Worm (Caenorhabditis elegans) whole organism, L4 larva: Measurements from ENCODE around the gene sdz-8.
A peak's percentile ranks its signal among the peaks of the same experiment; 100 is the strongest.

Experiments
- D1046.2 ChIP-seq: fragments of 200-800 bp; sonication (Bioruptor generic); IDR thresholded peaks from 2 replicates; pipeline ENCODE4 v1.3.6; 2022; ENCODE audit warnings: missing genetic modification characterization, missing compliant biosample characterization
- F10B5.3 ChIP-seq: sonication (generic microtip); optimal IDR thresholded peaks from 2 replicates; lab custom pipeline; 2016; ENCODE audit warnings: mild to moderate bottlenecking, missing genetic modification characterization, missing compliant biosample characterization
- F26F4.8 ChIP-seq: fragments of 200-800 bp; sonication (Bioruptor generic); conservative IDR thresholded peaks from 2 replicates; pipeline ENCODE4 v1.3.6; 2022; ENCODE audit warnings: missing genetic modification characterization, missing compliant biosample characterization
- F44E2.7 ChIP-seq: fragments of 200-800 bp; sonication (Bioruptor generic); IDR thresholded peaks from 2 replicates; pipeline ENCODE4 v2.1.2; 2022; ENCODE audit warnings: missing genetic modification characterization, missing compliant biosample characterization
- R02D3.7 ChIP-seq: fragments of 150-350 bp; sonication (generic microtip); optimal IDR thresholded peaks from 3 replicates; lab custom pipeline; 2014; ENCODE audit warnings: missing biosample characterization, missing genetic modification characterization
- T26A8.4 ChIP-seq: fragments of 200-800 bp; sonication (Bioruptor generic); IDR thresholded peaks from 2 replicates; pipeline ENCODE4 v1.3.6; 2022; ENCODE audit warnings: missing genetic modification characterization, missing compliant biosample characterization
- Y48G9A.11 ChIP-seq: fragments of 200-800 bp; sonication (Bioruptor generic); IDR thresholded peaks from 2 replicates; pipeline ENCODE4 v1.3.6; 2022; ENCODE audit warnings: missing genetic modification reagents, missing genetic modification characterization, missing compliant biosample characterization
- ceh-20 ChIP-seq: fragments of 200-800 bp; sonication (Bioruptor generic); IDR thresholded peaks from 2 replicates; pipeline ENCODE4 v1.3.6; 2022; ENCODE audit warnings: missing genetic modification reagents, missing genetic modification characterization, missing compliant biosample characterization
- ceh-32 ChIP-seq: sonication (generic microtip); optimal IDR thresholded peaks from 2 replicates; lab custom pipeline; 2016; ENCODE audit warnings: mild to moderate bottlenecking, missing genetic modification characterization, missing compliant biosample characterization; ENCODE audit not compliant: poor library complexity
- ceh-44 ChIP-seq: fragments of 200-800 bp; sonication (Bioruptor generic); IDR thresholded peaks from 2 replicates; pipeline ENCODE4 v1.3.6; 2022; ENCODE audit warnings: missing genetic modification reagents, missing genetic modification characterization, missing compliant biosample characterization
- ceh-82 ChIP-seq: sonication (generic microtip); optimal IDR thresholded peaks from 2 replicates; lab custom pipeline; 2017; ENCODE audit warnings: missing biosample characterization, missing genetic modification characterization
- daf-16 ChIP-seq, 3 experiments: sonication (generic microtip); optimal IDR thresholded peaks; 2 replicates each; lab custom pipeline; 2016 to 2017; ENCODE audit warnings: missing genetic modification characterization in 3 of 3, missing genetic modification reagents in 3 of 3, mild to moderate bottlenecking in 2 of 3, missing compliant biosample characterization in 2 of 3, missing biosample characterization in 1 of 3, moderate library complexity in 1 of 3
- daf-19 ChIP-seq: fragments of 200-800 bp; sonication (Bioruptor generic); conservative IDR thresholded peaks from 2 replicates; pipeline ENCODE4 v1.3.6; 2022; ENCODE audit warnings: missing genetic modification characterization, missing compliant biosample characterization
- daf-8 ChIP-seq: fragments of 200-800 bp; sonication (Bioruptor generic); IDR thresholded peaks from 2 replicates; pipeline ENCODE4 v1.3.6; 2022; ENCODE audit warnings: missing genetic modification characterization, missing compliant biosample characterization
- dmd-8 ChIP-seq: fragments of 200-800 bp; sonication (Bioruptor generic); IDR thresholded peaks from 2 replicates; pipeline ENCODE4 v1.3.6; 2022; ENCODE audit warnings: missing genetic modification characterization, missing compliant biosample characterization
- dpl-1 ChIP-seq: fragments of 150-350 bp; optimal IDR thresholded peaks from 2 replicates; lab custom pipeline; 2014; ENCODE audit warnings: missing biosample characterization, missing genetic modification reagents, missing genetic modification characterization
- duxl-1 ChIP-seq: sonication (generic microtip); optimal IDR thresholded peaks from 2 replicates; lab custom pipeline; 2016; ENCODE audit warnings: mild to moderate bottlenecking, missing genetic modification characterization, moderate library complexity, missing compliant biosample characterization; ENCODE audit not compliant: poor library complexity
- fos-1 ChIP-seq: fragments of 150-350 bp; optimal IDR thresholded peaks from 2 replicates; lab custom pipeline; 2014; ENCODE audit warnings: missing biosample characterization, missing genetic modification characterization
- gei-8 ChIP-seq: fragments of 200-800 bp; sonication (Bioruptor generic); optimal IDR thresholded peaks from 2 replicates; lab custom pipeline; 2018; ENCODE audit warnings: mild to moderate bottlenecking, missing genetic modification characterization, missing compliant biosample characterization
- hlh-11 ChIP-seq: fragments of 200-800 bp; sonication (Bioruptor generic); optimal IDR thresholded peaks from 2 replicates; lab custom pipeline; 2018; ENCODE audit warnings: mild to moderate bottlenecking, missing genetic modification characterization, missing compliant biosample characterization
- hlh-30 ChIP-seq: sonication (generic microtip); optimal IDR thresholded peaks from 2 replicates; lab custom pipeline; 2017; ENCODE audit warnings: antibody characterized with exemption, mild to moderate bottlenecking, missing genetic modification characterization, missing compliant biosample characterization; ENCODE audit not compliant: insufficient read depth
- jun-1 ChIP-seq: fragments of 150-350 bp; optimal IDR thresholded peaks from 2 replicates; lab custom pipeline; 2014; ENCODE audit warnings: missing biosample characterization, missing genetic modification reagents, missing genetic modification characterization
- lim-7 ChIP-seq: fragments of 200-800 bp; sonication (Bioruptor generic); IDR thresholded peaks from 2 replicates; pipeline ENCODE4 v1.3.6; 2022; ENCODE audit warnings: missing genetic modification characterization, missing compliant biosample characterization
- lin-1 ChIP-seq: fragments of 200-800 bp; sonication (Bioruptor generic); IDR thresholded peaks from 2 replicates; pipeline ENCODE4 v1.3.6; 2022; ENCODE audit warnings: missing genetic modification reagents, missing genetic modification characterization, missing compliant biosample characterization
- lin-15B ChIP-seq: fragments of 150-350 bp; sonication (generic microtip); optimal IDR thresholded peaks from 3 replicates; lab custom pipeline; 2014; ENCODE audit warnings: missing biosample characterization, missing genetic modification characterization
- madf-9 ChIP-seq: fragments of 200-800 bp; sonication (Bioruptor generic); conservative IDR thresholded peaks from 2 replicates; pipeline ENCODE4 v1.3.6; 2022; ENCODE audit warnings: missing genetic modification reagents, missing genetic modification characterization, missing compliant biosample characterization
- mep-1 ChIP-seq: fragments of 150-350 bp; sonication (generic microtip); optimal IDR thresholded peaks from 3 replicates; lab custom pipeline; 2014; ENCODE audit warnings: missing biosample characterization, missing genetic modification characterization
- nhr-10 ChIP-seq: fragments of 150-350 bp; optimal IDR thresholded peaks from 2 replicates; lab custom pipeline; 2014; ENCODE audit warnings: missing biosample characterization, missing genetic modification characterization
- nhr-102 ChIP-seq: sonication (generic microtip); optimal IDR thresholded peaks from 2 replicates; lab custom pipeline; 2016; ENCODE audit warnings: mild to moderate bottlenecking, missing genetic modification characterization, moderate library complexity, missing compliant biosample characterization
- nhr-28 ChIP-seq: fragments of 150-350 bp; optimal IDR thresholded peaks from 2 replicates; lab custom pipeline; 2014; ENCODE audit warnings: missing biosample characterization, missing genetic modification characterization
- nhr-6 ChIP-seq: fragments of 150-350 bp; optimal IDR thresholded peaks from 2 replicates; lab custom pipeline; 2014; ENCODE audit warnings: missing biosample characterization, missing genetic modification characterization
- pqm-1 ChIP-seq: sonication (generic microtip); optimal IDR thresholded peaks from 2 replicates; lab custom pipeline; 2017; ENCODE audit warnings: missing biosample characterization, missing genetic modification characterization
- rbr-2 ChIP-seq: sonication (generic microtip); optimal IDR thresholded peaks from 2 replicates; lab custom pipeline; 2016; ENCODE audit warnings: missing genotype, missing genetic modification characterization, missing compliant biosample characterization
- sdz-12 ChIP-seq: fragments of 200-800 bp; sonication (Bioruptor generic); optimal IDR thresholded peaks from 2 replicates; lab custom pipeline; 2018; ENCODE audit warnings: mild to moderate bottlenecking, missing genetic modification characterization, missing compliant biosample characterization
- spr-1 ChIP-seq: sonication (generic microtip); optimal IDR thresholded peaks from 2 replicates; lab custom pipeline; 2016; ENCODE audit warnings: mild to moderate bottlenecking, missing genetic modification characterization, missing compliant biosample characterization
- spr-3 ChIP-seq: fragments of 200-800 bp; sonication (Bioruptor generic); optimal IDR thresholded peaks from 2 replicates; lab custom pipeline; 2018; ENCODE audit warnings: mild to moderate bottlenecking, missing genetic modification characterization, missing compliant biosample characterization
- tag-97 ChIP-seq: fragments of 200-800 bp; sonication (Bioruptor generic); IDR thresholded peaks from 2 replicates; pipeline ENCODE4 v1.3.6; 2022; ENCODE audit warnings: missing genetic modification characterization, missing compliant biosample characterization
- tra-1 ChIP-seq: fragments of 200-800 bp; sonication (Bioruptor generic); IDR thresholded peaks from 2 replicates; pipeline ENCODE4 v1.3.6; 2022; ENCODE audit warnings: missing genetic modification reagents, missing genetic modification characterization, missing compliant biosample characterization
- unc-130 ChIP-seq: sonication (generic microtip); optimal IDR thresholded peaks from 2 replicates; lab custom pipeline; 2016; ENCODE audit warnings: missing genetic modification reagents, missing genetic modification characterization, missing compliant biosample characterization
- zfp-2 ChIP-seq: sonication (generic microtip); optimal IDR thresholded peaks from 2 replicates; lab custom pipeline; 2016; ENCODE audit warnings: mild to moderate bottlenecking, missing genetic modification characterization, missing compliant biosample characterization
- zip-11 ChIP-seq: fragments of 200-800 bp; sonication (Bioruptor generic); IDR thresholded peaks from 2 replicates; pipeline ENCODE4 v1.3.6; 2022; ENCODE audit warnings: missing genetic modification characterization, missing compliant biosample characterization
- ztf-11 ChIP-seq: fragments of 150-350 bp; optimal IDR thresholded peaks from 2 replicates; lab custom pipeline; 2014; ENCODE audit warnings: missing biosample characterization, missing genetic modification characterization

The sdz-8 gene

DNA sequence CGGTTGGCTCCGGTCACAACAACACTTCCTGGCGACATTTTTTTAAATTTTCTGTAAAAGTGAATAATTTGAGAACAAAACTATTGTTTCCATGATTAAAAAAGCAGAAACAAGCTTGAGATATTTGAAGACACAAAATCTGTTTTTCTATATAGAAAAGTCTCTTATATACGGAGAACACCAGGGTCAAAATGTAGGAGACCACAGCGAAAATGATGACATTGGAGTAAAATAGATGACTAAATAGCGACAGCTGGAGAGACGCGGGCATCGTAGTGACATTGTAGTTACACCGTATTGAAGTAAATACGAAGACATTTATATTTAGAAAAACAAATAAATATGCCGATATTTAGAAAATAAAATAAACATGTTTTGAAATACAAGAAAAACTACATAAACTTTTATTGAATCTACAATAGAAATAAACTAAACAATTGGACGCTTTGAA, at the start of gene sdz-8:
sdz-8 (minus strand) TSS at position 51 of the 451 bp plus-strand sequence.
- no peak for TF ChIP-seq hlh-30
- peak; percentile 76 for TF ChIP-seq nhr-28 (tag; lab: Kevin White, UChicago)
- TF ChIP-seq daf-16 (GFP tag; optimal IDR thresholded peaks at IDR 0.05; lab: Kevin White, UChicago) = no peak
- peak; percentile 44 for TF ChIP-seq daf-16 (tag; optimal IDR thresholded peaks at IDR 0.05; lab: Kevin White, UChicago)
- no peak for TF ChIP-seq lin-1 (GFP tag; lab: Robert Waterston, UW)

ce11 chrV:11564573-11564972, 48.6 kb upstream of the sdz-8 start, which contains the start of gene srx-87:
TSS of gene srx-87 (plus strand) at chrV:11564873.
- TF ChIP-seq pqm-1 (no peak), mep-1 (tag; lab: Kevin White, UChicago) (no peak), duxl-1 (tag; lab: Kevin White, UChicago) (no peak), daf-19 (GFP tag; lab: Robert Waterston, UW) (no peak), tag-97 (GFP tag; lab: Robert Waterston, UW) (no peak), dpl-1 (GFP tag; lab: Kevin White, UChicago) (no peak), jun-1 (tag; lab: Kevin White, UChicago) (no peak), daf-8 (GFP tag; lab: Robert Waterston, UW) (no peak), fos-1 (no peak), T26A8.4 (GFP tag; lab: Robert Waterston, UW) (no peak), nhr-6 (tag; lab: Kevin White, UChicago) (no peak)

ce11 chrV:11562643-11563042, 46.7 kb upstream of the sdz-8 start, which contains the start of gene srx-86:
TSS of gene srx-86 (plus strand) at chrV:11562943.
- TF ChIP-seq ceh-20 (GFP tag; lab: Robert Waterston, UW) = no peak
- no peak for TF ChIP-seq lim-7 (GFP tag; lab: Robert Waterston, UW)
- TF ChIP-seq zip-11 = no peak
- no peak for TF ChIP-seq rbr-2 (tag; lab: Kevin White, UChicago)
- TF ChIP-seq tra-1 (GFP tag; lab: Robert Waterston, UW) = no peak
- no peak for TF ChIP-seq ceh-82 (tag; lab: Kevin White, UChicago)
- TF ChIP-seq lin-1 (GFP tag; lab: Robert Waterston, UW) = no peak
- no peak for TF ChIP-seq madf-9 (GFP tag; lab: Robert Waterston, UW)
- no peak for TF ChIP-seq F44E2.7 (GFP tag; lab: Robert Waterston, UW)
- TF ChIP-seq D1046.2 = no peak
- TF ChIP-seq zfp-2 (tag; lab: Kevin White, UChicago) = no peak
- no peak for TF ChIP-seq ceh-44 (GFP tag; lab: Robert Waterston, UW)
- TF ChIP-seq unc-130 = no peak
- TF ChIP-seq lin-15B = no peak
- no peak for TF ChIP-seq ztf-11 (tag; lab: Kevin White, UChicago)
- TF ChIP-seq nhr-102 (tag; lab: Kevin White, UChicago) = no peak
- TF ChIP-seq tag-97 (GFP tag; lab: Robert Waterston, UW) = no peak

ce11 chrV:11554260-11554659, 38.3 kb upstream of the sdz-8 start, which contains the start of gene duo-1:
TSS of gene duo-1 (plus strand) at chrV:11554630.
- peak; percentile 46 for TF ChIP-seq unc-130
- no peak for TF ChIP-seq nhr-28 (tag; lab: Kevin White, UChicago)

DNA sequence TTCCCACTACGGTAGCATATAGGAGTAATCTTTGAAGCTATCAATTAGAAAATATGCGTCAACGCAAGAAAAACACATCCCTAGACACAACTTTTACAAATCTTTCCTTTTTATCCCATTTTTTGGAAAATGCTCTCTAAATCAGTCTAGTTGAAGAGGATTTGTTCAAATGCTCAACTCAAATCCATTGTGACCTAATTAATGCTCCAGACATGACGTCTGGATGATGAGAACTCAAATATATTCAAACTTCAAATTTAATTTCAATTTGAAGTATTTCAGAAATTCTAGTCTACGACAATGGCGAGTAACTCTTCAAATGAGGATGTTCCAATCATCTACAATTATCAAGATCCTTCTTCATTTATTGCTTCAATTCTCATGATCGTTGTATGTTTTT, 36.4 kb upstream of the sdz-8 start, which contains the start of gene srx-85:
srx-85 (plus strand) TSS at position 301 of the 400 bp plus-strand sequence.
- TF ChIP-seq Y48G9A.11 (no peak), zip-11 (no peak), hlh-11 (tag; lab: Kevin White, UChicago) (no peak), F10B5.3 (no peak), F26F4.8 (GFP tag; lab: Robert Waterston, UW) (no peak), ztf-11 (tag; lab: Kevin White, UChicago) (no peak), spr-3 (no peak), gei-8 (GFP tag; lab: Kevin White, UChicago) (no peak), lim-7 (GFP tag; lab: Robert Waterston, UW) (no peak), nhr-10 (no peak), R02D3.7 (tag; lab: Kevin White, UChicago) (no peak), ceh-32 (tag; lab: Kevin White, UChicago) (no peak), ceh-82 (tag; lab: Kevin White, UChicago) (no peak), spr-1 (tag; lab: Kevin White, UChicago) (no peak), sdz-12 (no peak), rbr-2 (tag; lab: Kevin White, UChicago) (no peak), dmd-8 (no peak)
- TF ChIP-seq, all 104 proteins: peak for 0
